Worm (Caenorhabditis elegans): ENCODE data around the gene R04B5.1.

The R04B5.1 gene

ce11 chrV:10037040-10037439, 41.1 kb downstream of the R04B5.1 start, which contains the start of gene F57A8.1:
TSS of gene F57A8.1 (plus strand) at chrV:10037340.
- TF ChIP-seq sup-37 (GFP tag; optimal IDR thresholded peaks at IDR 0.05) (no peak), pag-3 (tag; optimal IDR thresholded peaks at IDR 0.05; ENCODE audit: borderline replicate concordance, insufficient read depth) (no peak), zip-4 (GFP tag; optimal IDR thresholded peaks at IDR 0.05) (no peak), lin-14 (GFP tag; optimal IDR thresholded peaks at IDR 0.05) (no peak), mdl-1 (tag; optimal IDR thresholded peaks at IDR 0.05) (no peak), nhr-19 (GFP tag; conservative IDR thresholded peaks at IDR 0.05) (no peak), nhr-28 (tag; optimal IDR thresholded peaks at IDR 0.05) (no peak)

ce11 chrV:10036275-10036674, 41.9 kb downstream of the R04B5.1 start, which contains the start of gene T06E8.2:
TSS of gene T06E8.2 (minus strand) at chrV:10036413.
- TF ChIP-seq alr-1 (tag; optimal IDR thresholded peaks at IDR 0.05; ENCODE audit: borderline replicate concordance) (no peak), irx-1 (tag; optimal IDR thresholded peaks at IDR 0.05) (peak; percentile 32), nhr-20 (tag; optimal IDR thresholded peaks at IDR 0.05) (peak; percentile 79), hpl-2 (GFP tag; optimal IDR thresholded peaks at IDR 0.05) (no peak), ets-5 (GFP tag; IDR thresholded peaks at IDR 0.05) (no peak), pqm-1 (tag; optimal IDR thresholded peaks at IDR 0.05) (no peak), nhr-47 (tag; optimal IDR thresholded peaks at IDR 0.05) (peak; percentile 48), sox-4 (tag; optimal IDR thresholded peaks at IDR 0.05) (no peak), fkh-4 (tag; optimal IDR thresholded peaks at IDR 0.05; ENCODE audit: borderline replicate concordance) (peak; percentile 37), pag-3 (tag; optimal IDR thresholded peaks at IDR 0.05; ENCODE audit: borderline replicate concordance, insufficient read depth) (peak; percentile 86), tlp-1 (tag; optimal IDR thresholded peaks at IDR 0.05) (no peak), nhr-84 (tag; optimal IDR thresholded peaks at IDR 0.05) (no peak), egl-13 (tag; optimal IDR thresholded peaks at IDR 0.05) (no peak), ces-1 (GFP tag; optimal IDR thresholded peaks at IDR 0.05) (no peak), Y116A8C.19 (tag; optimal IDR thresholded peaks at IDR 0.05; ENCODE audit: borderline replicate concordance) (no peak), vab-15 (tag; optimal IDR thresholded peaks at IDR 0.05) (no peak), unc-98 (GFP tag; IDR thresholded peaks at IDR 0.05) (no peak), F16B12.6 (tag; optimal IDR thresholded peaks at IDR 0.05) (no peak), zip-4 (GFP tag; optimal IDR thresholded peaks at IDR 0.05) (no peak), nhr-237 (tag; optimal IDR thresholded peaks at IDR 0.05) (no peak), C34B4.2 (tag; optimal IDR thresholded peaks at IDR 0.05) (no peak), ceh-63 (GFP tag; optimal IDR thresholded peaks at IDR 0.05) (no peak), nhr-77 (tag; optimal IDR thresholded peaks at IDR 0.05) (peak; percentile 38), C04F5.9 (tag; optimal IDR thresholded peaks at IDR 0.05) (no peak), mdl-1 (tag; optimal IDR thresholded peaks at IDR 0.05) (peak in 1 of 2 experiments; percentile 64), fos-1 (tag; optimal IDR thresholded peaks at IDR 0.05) (no peak), swsn-7 (tag; optimal IDR thresholded peaks at IDR 0.05) (peak; percentile 58), sup-37 (GFP tag; optimal IDR thresholded peaks at IDR 0.05) (no peak), skn-1 (tag; optimal IDR thresholded peaks at IDR 0.05) (peak; percentile 49), lsy-2 (tag; optimal IDR thresholded peaks at IDR 0.05) (peak; percentile 34 to 43), ceh-90 (tag; optimal IDR thresholded peaks at IDR 0.05) (no peak), zag-1 (tag; optimal IDR thresholded peaks at IDR 0.05) (no peak), hlh-17 (GFP tag; optimal IDR thresholded peaks at IDR 0.05; ENCODE audit: borderline replicate concordance) (no peak), snpc-4 (tag; optimal IDR thresholded peaks at IDR 0.05) (no peak), nhr-12 (tag; optimal IDR thresholded peaks at IDR 0.05) (no peak), nhr-90 (tag; optimal IDR thresholded peaks at IDR 0.05; ENCODE audit: poor library complexity) (peak; percentile 18), dpl-1 (GFP tag; optimal IDR thresholded peaks at IDR 0.05) (peak in 1 of 3 experiments; percentile 21), unc-30 (tag; optimal IDR thresholded peaks at IDR 0.05) (no peak), ceh-82 (tag; optimal IDR thresholded peaks at IDR 0.05) (peak in 2 of 3 experiments; percentile 16 to 34), ceh-8 (GFP tag; optimal IDR thresholded peaks at IDR 0.05) (no peak), fkh-8 (tag; optimal IDR thresholded peaks at IDR 0.05) (no peak), mef-2 (tag; optimal IDR thresholded peaks at IDR 0.05) (no peak), efl-1 (optimal IDR thresholded peaks at IDR 0.05) (peak; percentile 40 to 44), efl-1 (GFP tag; optimal IDR thresholded peaks at IDR 0.05 in 1 of 2) (peak; percentile 15 to 74), tbx-2 (tag; optimal IDR thresholded peaks at IDR 0.05) (peak; percentile 52), lin-39 (tag; optimal IDR thresholded peaks at IDR 0.05) (no peak), C16A3.4 (tag; optimal IDR thresholded peaks at IDR 0.05) (no peak), jun-1 (tag; optimal IDR thresholded peaks at IDR 0.05) (no peak)
